Fruit fly (Drosophila melanogaster) whole organism, wandering third instar larva: ENCODE results near the gene Kr-h1.

Experiments used
- Abd-B ChIP-seq: fragments of >200 bp; optimal IDR thresholded peaks from 2 replicates; lab custom pipeline; 2017; ENCODE audit warnings: missing biosample characterization, missing genetic modification characterization
- CG9705 ChIP-seq: fragments of 200-800 bp; sonication (Bioruptor generic); optimal IDR thresholded peaks from 2 replicates; lab custom pipeline; 2018; ENCODE audit warnings: missing biosample characterization, mild to moderate bottlenecking, missing genetic modification characterization
- CrebA ChIP-seq: fragments of 200-800 bp; sonication (Bioruptor generic); optimal IDR thresholded peaks from 2 replicates; lab custom pipeline; 2016; ENCODE audit warnings: missing biosample characterization, mild to moderate bottlenecking, missing genetic modification characterization, borderline replicate concordance
- Dfd ChIP-seq: fragments of >200 bp; optimal IDR thresholded peaks from 2 replicates; lab custom pipeline; 2017; ENCODE audit warnings: missing biosample characterization, missing genetic modification characterization
- Dif ChIP-seq: fragments of 200-275, 200-300 bp; sonication (Bioruptor generic); optimal IDR thresholded peaks from 2 replicates; lab custom pipeline; 2018; ENCODE audit warnings: missing biosample characterization, missing genetic modification characterization; ENCODE audit not compliant: partially characterized antibody
- GATAd ChIP-seq: sonication (Bioruptor generic); optimal IDR thresholded peaks from 2 replicates; lab custom pipeline; 2016; ENCODE audit warnings: missing biosample characterization, missing genetic modification characterization
- HLH106 ChIP-seq: fragments of 200-800 bp; optimal IDR thresholded peaks from 3 replicates; lab custom pipeline; 2019; ENCODE audit warnings: missing biosample characterization, mild to moderate bottlenecking, missing genetic modification characterization, moderate library complexity
- Hnf4 ChIP-seq: fragments of 200-800 bp; sonication (Bioruptor generic); optimal IDR thresholded peaks from 2 replicates; lab custom pipeline; 2016; ENCODE audit warnings: missing biosample characterization, mild to moderate bottlenecking, missing genetic modification characterization
- Hr78 ChIP-seq: fragments of >200 bp; optimal IDR thresholded peaks from 2 replicates; lab custom pipeline; 2017; ENCODE audit warnings: missing biosample characterization, missing genetic modification characterization
- Hr83 ChIP-seq: fragments of 200-300 bp; sonication (Bioruptor generic); optimal IDR thresholded peaks from 2 replicates; lab custom pipeline; 2016; ENCODE audit warnings: missing biosample characterization, mild to moderate bottlenecking, missing genetic modification characterization, moderate library complexity; ENCODE audit not compliant: poor library complexity, severe bottlenecking
- Jra ChIP-seq: sonication (Bioruptor generic); optimal IDR thresholded peaks from 2 replicates; lab custom pipeline; 2016; ENCODE audit warnings: missing biosample characterization, missing genetic modification characterization
- Myc ChIP-seq: fragments of >200 bp; optimal IDR thresholded peaks from 2 replicates; lab custom pipeline; 2017
- OdsH ChIP-seq: fragments of 200-800 bp; sonication (Bioruptor generic); optimal IDR thresholded peaks from 2 replicates; lab custom pipeline; 2016; ENCODE audit warnings: missing biosample characterization, mild to moderate bottlenecking, missing genetic modification characterization
- Rel ChIP-seq, 2 experiments: fragments of 200-800 bp; sonication (Bioruptor generic) in 1 of 2; optimal IDR thresholded peaks; 2 replicates in 1 of 2; 3 replicates in 1 of 2; lab custom pipeline; 2016 to 2019; ENCODE audit warnings: mild to moderate bottlenecking in 2 of 2, missing biosample characterization in 2 of 2, missing genetic modification characterization in 2 of 2, moderate library complexity in 1 of 2
- Sp1 ChIP-seq: fragments of 200-800 bp; sonication (Bioruptor generic); optimal IDR thresholded peaks from 3 replicates; lab custom pipeline; 2019; ENCODE audit warnings: missing biosample characterization, mild to moderate bottlenecking, missing genetic modification characterization, moderate library complexity
- Vsx2 ChIP-seq: fragments of 200-300, 225-300 bp; sonication (Bioruptor generic); optimal IDR thresholded peaks from 2 replicates; lab custom pipeline; 2018; ENCODE audit warnings: missing biosample characterization, missing genetic modification characterization; ENCODE audit not compliant: partially characterized antibody
- br ChIP-seq: fragments of 200-800 bp; sonication (Bioruptor generic); optimal IDR thresholded peaks from 2 replicates; lab custom pipeline; 2016; ENCODE audit warnings: missing biosample characterization, missing genetic modification characterization
- brk ChIP-seq: fragments of 200-800 bp; sonication (Bioruptor generic); optimal IDR thresholded peaks from 2 replicates; lab custom pipeline; 2016; ENCODE audit warnings: missing biosample characterization, mild to moderate bottlenecking, missing genetic modification characterization
- dl ChIP-seq, 2 experiments: fragments of 175-275, 200-275 bp in 1 of 2; fragments of 200-275 bp in 1 of 2; sonication (Bioruptor generic); optimal IDR thresholded peaks; lab custom pipeline; 2018; ENCODE audit warnings: mild to moderate bottlenecking in 2 of 2, missing biosample characterization in 2 of 2, missing genetic modification characterization in 2 of 2, moderate library complexity in 2 of 2; ENCODE audit not compliant: partially characterized antibody in 2 of 2, insufficient read depth in 1 of 2
- dsf ChIP-seq: sonication (Bioruptor generic); optimal IDR thresholded peaks from 2 replicates; lab custom pipeline; 2016; ENCODE audit warnings: missing biosample characterization, missing genetic modification characterization, borderline replicate concordance
- foxo ChIP-seq, 2 experiments: fragments of 200-800 bp; sonication (Bioruptor generic); optimal IDR thresholded peaks; 2 replicates in 1 of 2; 3 replicates in 1 of 2; lab custom pipeline; 2016 to 2017; ENCODE audit warnings: missing biosample characterization in 2 of 2, missing genetic modification characterization in 2 of 2
- h ChIP-seq: fragments of 200-800 bp; sonication (Bioruptor generic); optimal IDR thresholded peaks from 3 replicates; lab custom pipeline; 2016; ENCODE audit warnings: missing biosample characterization, mild to moderate bottlenecking, missing genetic modification characterization
- lola ChIP-seq: fragments of >200 bp; optimal IDR thresholded peaks from 2 replicates; lab custom pipeline; 2017; ENCODE audit warnings: missing biosample characterization, missing genetic modification characterization
- psq ChIP-seq: fragments of 200-800 bp; sonication (Bioruptor generic); optimal IDR thresholded peaks from 3 replicates; lab custom pipeline; 2017; ENCODE audit warnings: missing biosample characterization, mild to moderate bottlenecking, missing genetic modification characterization, moderate library complexity
- rgr ChIP-seq: fragments of 200-800 bp; sonication (Bioruptor generic); optimal IDR thresholded peaks from 3 replicates; lab custom pipeline; 2016; ENCODE audit warnings: missing biosample characterization, mild to moderate bottlenecking, missing genetic modification characterization
- tai ChIP-seq: sonication (Bioruptor generic); optimal IDR thresholded peaks from 2 replicates; lab custom pipeline; 2016; ENCODE audit warnings: missing biosample characterization, missing genetic modification characterization
- usp ChIP-seq: fragments of >200 bp; optimal IDR thresholded peaks from 2 replicates; lab custom pipeline; 2017; ENCODE audit warnings: missing biosample characterization, missing genetic modification characterization
- woc ChIP-seq: sonication (Bioruptor generic); optimal IDR thresholded peaks from 2 replicates; lab custom pipeline; 2016; ENCODE audit warnings: missing biosample characterization, mild to moderate bottlenecking, missing genetic modification characterization

Gene Kr-h1

dm6 chr2L:6077632-6078031 is 4.8 kb upstream of the Kr-h1 start:
- TF ChIP-seq rgr (no peak), Dif (GFP tag; lab: Kevin White, UChicago) (no peak), Hnf4 (GFP tag; lab: Kevin White, UChicago) (no peak), Jra (no peak), HLH106 (tag; lab: Kevin White, UChicago) (no peak), br (GFP tag; lab: Kevin White, UChicago) (no peak), Dfd (GFP tag; lab: Kevin White, UChicago) (no peak), Vsx2 (GFP tag; lab: Kevin White, UChicago) (no peak), Myc (lab: Kevin White, UChicago) (no peak), CrebA (GFP tag; lab: Kevin White, UChicago) (no peak), usp (no peak), h (GFP tag; lab: Kevin White, UChicago) (no peak)

- TF ChIP-seq Hr78 (GFP tag; lab: Kevin White, UChicago), result no peak
- TF ChIP-seq dl (GFP tag; optimal IDR thresholded peaks at IDR 0.05; lab: Kevin White, UChicago; ENCODE audit: insufficient read depth in 1 of 2, partially characterized antibody in 2 of 2), result peak; percentile 0 to 19
- TF ChIP-seq psq, result peak; percentile 57
- peak; percentile 31 for TF ChIP-seq h (GFP tag; lab: Kevin White, UChicago)
- peak; percentile 95 for TF ChIP-seq tai
- TF ChIP-seq Rel (GFP tag; optimal IDR thresholded peaks at IDR 0.05; lab: Kevin White, UChicago), result no peak
- TF ChIP-seq Rel (tag; optimal IDR thresholded peaks at IDR 0.05; lab: Kevin White, UChicago), result peak; percentile 17
- peak; percentile 30 for TF ChIP-seq Dif (GFP tag; lab: Kevin White, UChicago)
- TF ChIP-seq Sp1 (GFP tag; lab: Kevin White, UChicago), result peak; percentile 23
- no peak for TF ChIP-seq GATAd
- TF ChIP-seq usp, result no peak
- no peak for TF ChIP-seq Hr83 (GFP tag; lab: Kevin White, UChicago)
- TF ChIP-seq foxo (GFP tag; optimal IDR thresholded peaks at IDR 0.05; lab: Kevin White, UChicago), result no peak
- no peak for TF ChIP-seq Abd-B (GFP tag; lab: Kevin White, UChicago)
- TF ChIP-seq CG9705, result no peak
Observed at dm6 chr2L:6078757-6079351, 3.5 kb upstream of the Kr-h1 start.

- TF ChIP-seq brk, result no peak
- TF ChIP-seq Rel (GFP tag; optimal IDR thresholded peaks at IDR 0.05; lab: Kevin White, UChicago), result no peak
- peak; percentile 11 for TF ChIP-seq Rel (tag; optimal IDR thresholded peaks at IDR 0.05; lab: Kevin White, UChicago)
- TF ChIP-seq, all 38 proteins: peak for 1
Observed at dm6 chr2L:6080329-6080728, 2.1 kb upstream of the Kr-h1 start.

dm6 chr2L:6081134-6081832 is 1.1 kb upstream of the Kr-h1 start:
- TF ChIP-seq tai, result peak; percentile 49
- TF ChIP-seq Vsx2 (GFP tag; lab: Kevin White, UChicago), result peak; percentile 9
- no peak for TF ChIP-seq Dfd (GFP tag; lab: Kevin White, UChicago)
- peak; percentile 40 for TF ChIP-seq woc
- peak; percentile 15 for TF ChIP-seq HLH106 (tag; lab: Kevin White, UChicago)
- TF ChIP-seq br (GFP tag; lab: Kevin White, UChicago), result no peak
- TF ChIP-seq dl (GFP tag; optimal IDR thresholded peaks at IDR 0.05; lab: Kevin White, UChicago; ENCODE audit: insufficient read depth in 1 of 2, partially characterized antibody in 2 of 2), result peak in 1 of 2 experiments; percentile 55
- peak; percentile 36 for TF ChIP-seq CG9705
- no peak for TF ChIP-seq Rel (GFP tag; optimal IDR thresholded peaks at IDR 0.05; lab: Kevin White, UChicago)
- peak; percentile 50 for TF ChIP-seq Rel (tag; optimal IDR thresholded peaks at IDR 0.05; lab: Kevin White, UChicago)
- peak; percentile 5 for TF ChIP-seq h (GFP tag; lab: Kevin White, UChicago)
- TF ChIP-seq psq, result peak; percentile 57
- no peak for TF ChIP-seq OdsH (GFP tag; lab: Kevin White, UChicago)
- no peak for TF ChIP-seq dsf (GFP tag; lab: Kevin White, UChicago)
- TF ChIP-seq Sp1 (GFP tag; lab: Kevin White, UChicago), result peak; percentile 54
- TF ChIP-seq lola, result peak; percentile 51
